Fruit fly (Drosophila melanogaster) Kc167 (cell line): ENCODE results near the gene mthl10.

Experiments
- Myc ChIP-seq: fragments of >200 bp; optimal IDR thresholded peaks from 2 replicates; lab custom pipeline; 2017; ENCODE audit warnings: missing external identifiers
- Sin3A ChIP-seq: fragments of >200 bp; optimal IDR thresholded peaks from 2 replicates; lab custom pipeline; 2018; ENCODE audit warnings: missing external identifiers
- h ChIP-seq: fragments of >200 bp; optimal IDR thresholded peaks from 3 replicates; lab custom pipeline; 2018; ENCODE audit warnings: missing external identifiers
- psq ChIP-seq: fragments of >200 bp; optimal IDR thresholded peaks from 2 replicates; lab custom pipeline; 2017; ENCODE audit warnings: missing external identifiers

DNA sequence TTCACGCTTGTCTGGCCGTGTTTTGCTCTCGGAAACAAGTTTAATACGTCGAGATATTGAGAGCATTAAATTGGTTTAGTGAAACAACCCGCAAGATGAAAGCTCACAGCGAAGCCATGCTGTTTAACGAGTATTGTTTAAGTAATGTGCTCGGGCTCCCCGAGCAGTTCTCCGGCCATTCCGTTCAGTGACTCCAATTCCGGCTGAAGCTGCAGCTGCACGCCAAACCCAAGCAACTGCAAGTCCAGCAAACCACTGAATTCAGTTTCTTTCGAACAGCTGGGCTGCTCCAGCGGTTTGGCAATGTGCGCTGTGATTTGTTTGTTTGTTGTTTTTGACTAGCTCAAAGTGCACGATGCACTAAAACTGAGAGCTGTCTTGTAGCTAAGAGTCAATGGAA is 27.6 kb downstream of the mthl10 start:
- TF ChIP-seq h (lab: Kevin White, UChicago) (no peak), Sin3A (lab: Kevin White, UChicago) (no peak), Myc (lab: Kevin White, UChicago) (no peak), psq (lab: Kevin White, UChicago) (no peak)
